Worm (Caenorhabditis elegans): Measurements from ENCODE around the gene exc-14.
A peak's percentile ranks its signal among the peaks of the same experiment; 100 is the strongest.

Gene exc-14

ce11 chrV:5031764-5032163, 14.2 kb downstream of the exc-14 start:
- no peak for TF ChIP-seq hlh-4 (tag; optimal IDR thresholded peaks at IDR 0.05)
- TF ChIP-seq skn-1 (tag; optimal IDR thresholded peaks at IDR 0.05), result peak; percentile 3
- TF ChIP-seq nhr-85 (tag), result no peak

DNA sequence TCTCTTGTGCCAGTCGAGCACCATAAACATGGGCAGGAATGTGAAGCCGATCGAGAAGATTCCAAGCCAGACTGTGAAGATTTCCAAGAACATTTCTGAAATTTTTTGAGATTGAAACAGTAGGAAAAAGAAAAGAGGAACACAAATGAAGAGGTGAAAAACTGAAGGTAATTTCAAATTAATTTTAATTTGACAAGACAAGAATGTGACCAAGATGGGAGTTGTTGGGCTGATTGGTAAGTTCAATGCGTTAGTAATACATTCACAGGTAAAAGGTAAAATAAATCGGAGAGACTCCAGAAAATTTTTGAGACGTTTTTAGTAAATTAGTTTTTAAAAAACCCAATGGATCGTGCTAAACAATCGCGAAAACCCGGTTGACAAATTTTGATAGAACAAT, 15.3 kb downstream of the exc-14 start, which contains the start of gene swt-7:
TSS of gene swt-7 (minus strand) at position 101 of the 400 bp plus-strand sequence.
- TF ChIP-seq efl-3 (GFP tag; optimal IDR thresholded peaks at IDR 0.05) (no peak), unc-62 (GFP tag; optimal IDR thresholded peaks at IDR 0.05) (no peak), ces-1 (GFP tag; optimal IDR thresholded peaks at IDR 0.05) (no peak), nhr-85 (tag) (no peak), mef-2 (tag; optimal IDR thresholded peaks at IDR 0.05) (no peak), nhr-12 (tag; optimal IDR thresholded peaks at IDR 0.05) (no peak), pqm-1 (tag; optimal IDR thresholded peaks at IDR 0.05) (no peak), unc-86 (tag; optimal IDR thresholded peaks at IDR 0.05) (no peak)

ce11 chrV:5030212-5030611, 15.8 kb downstream of the exc-14 start:
- TF ChIP-seq elt-2 (tag; optimal IDR thresholded peaks at IDR 0.05) (peak; percentile 66), sptf-1 (tag; optimal IDR thresholded peaks at IDR 0.05) (no peak), nhr-19 (GFP tag; conservative IDR thresholded peaks at IDR 0.05) (no peak), efl-1 (optimal IDR thresholded peaks at IDR 0.05) (no peak), efl-1 (GFP tag; optimal IDR thresholded peaks at IDR 0.05 in 1 of 2) (peak in 1 of 2 experiments; percentile 83), irx-1 (tag; optimal IDR thresholded peaks at IDR 0.05) (no peak), sox-4 (tag; optimal IDR thresholded peaks at IDR 0.05) (no peak), nhr-237 (tag; optimal IDR thresholded peaks at IDR 0.05) (no peak), ces-1 (GFP tag; optimal IDR thresholded peaks at IDR 0.05) (no peak), lin-14 (GFP tag; optimal IDR thresholded peaks at IDR 0.05) (peak; percentile 18), lir-3 (tag; optimal IDR thresholded peaks at IDR 0.05; ENCODE audit: poor library complexity) (no peak), hlh-17 (GFP tag; optimal IDR thresholded peaks at IDR 0.05; ENCODE audit: borderline replicate concordance) (no peak)

- TF ChIP-seq elt-2 (tag; optimal IDR thresholded peaks at IDR 0.05) (peak; percentile 79), blmp-1 (tag; optimal IDR thresholded peaks at IDR 0.05) (peak; percentile 50), nhr-84 (tag; optimal IDR thresholded peaks at IDR 0.05) (no peak), nhr-85 (tag) (peak; percentile 30), elt-3 (tag; optimal IDR thresholded peaks at IDR 0.05) (peak in 1 of 6 experiments; percentile 36), lin-13 (GFP tag; optimal IDR thresholded peaks at IDR 0.05) (no peak), mdl-1 (tag; optimal IDR thresholded peaks at IDR 0.05) (peak in 1 of 2 experiments; percentile 33), lin-14 (GFP tag; optimal IDR thresholded peaks at IDR 0.05) (peak; percentile 33), pqm-1 (tag; optimal IDR thresholded peaks at IDR 0.05) (peak; percentile 63), lin-35 (GFP tag; optimal IDR thresholded peaks at IDR 0.05) (peak in 1 of 2 experiments; percentile 10), C34B4.2 (tag; optimal IDR thresholded peaks at IDR 0.05) (no peak)
These were observed 18.4 kb downstream of the exc-14 start, which contains the start of gene cpt-4 for ce11 chrV:5027640-5028039. TSS of gene cpt-4 (minus strand) at chrV:5027723.

- no peak for TF ChIP-seq ztf-11 (tag; optimal IDR thresholded peaks at IDR 0.05)
- TF ChIP-seq nhr-20 (tag; optimal IDR thresholded peaks at IDR 0.05), result no peak
- TF ChIP-seq nhr-90 (tag; optimal IDR thresholded peaks at IDR 0.05; ENCODE audit: poor library complexity), result no peak
- peak; percentile 72 for TF ChIP-seq elt-2 (tag; optimal IDR thresholded peaks at IDR 0.05)
- no peak for TF ChIP-seq fkh-8 (tag; optimal IDR thresholded peaks at IDR 0.05)
- TF ChIP-seq blmp-1 (tag; optimal IDR thresholded peaks at IDR 0.05), result peak; percentile 47
- TF ChIP-seq lin-14 (GFP tag; optimal IDR thresholded peaks at IDR 0.05), result peak; percentile 11
- no peak for TF ChIP-seq xbp-1 (tag; optimal IDR thresholded peaks at IDR 0.05)
These were observed 19.6 kb downstream of the exc-14 start for ce11 chrV:5026438-5026837.

DNA sequence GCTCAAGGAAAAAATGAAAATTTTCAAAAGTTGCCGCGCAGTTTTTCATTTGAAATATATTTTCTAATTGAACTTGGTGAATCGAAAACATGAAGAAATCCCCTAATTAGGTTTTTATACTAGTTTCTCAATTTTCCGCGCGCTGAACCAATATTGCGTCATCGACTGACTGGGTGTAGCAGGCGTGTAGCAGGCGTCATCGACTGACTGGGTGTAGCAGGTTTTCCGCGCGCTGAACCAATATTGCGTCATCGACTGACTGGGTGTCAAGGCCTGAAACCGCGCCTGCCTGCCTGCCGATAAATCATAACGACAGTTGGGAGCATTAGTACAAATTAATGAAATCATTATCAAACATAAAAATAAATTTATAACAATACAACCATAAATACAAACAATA, 22.6 kb downstream of the exc-14 start:
- TF ChIP-seq dpl-1 (GFP tag; optimal IDR thresholded peaks at IDR 0.05) (no peak), tbx-2 (tag; optimal IDR thresholded peaks at IDR 0.05) (no peak), sox-4 (tag; optimal IDR thresholded peaks at IDR 0.05) (no peak), tlp-1 (tag; optimal IDR thresholded peaks at IDR 0.05) (no peak), fkh-8 (tag; optimal IDR thresholded peaks at IDR 0.05) (no peak), jun-1 (tag; optimal IDR thresholded peaks at IDR 0.05) (no peak), unc-86 (tag; optimal IDR thresholded peaks at IDR 0.05) (no peak), ama-1 (optimal IDR thresholded peaks at IDR 0.05) (no peak), C04F5.9 (tag; optimal IDR thresholded peaks at IDR 0.05) (no peak), nhr-77 (tag; optimal IDR thresholded peaks at IDR 0.05) (no peak), nhr-19 (GFP tag; conservative IDR thresholded peaks at IDR 0.05) (no peak), ztf-11 (tag; optimal IDR thresholded peaks at IDR 0.05) (no peak), pqm-1 (tag; optimal IDR thresholded peaks at IDR 0.05) (no peak), lin-13 (GFP tag; optimal IDR thresholded peaks at IDR 0.05) (no peak), lsy-2 (tag; optimal IDR thresholded peaks at IDR 0.05) (no peak), sptf-1 (tag; optimal IDR thresholded peaks at IDR 0.05) (no peak), hpl-2 (GFP tag; optimal IDR thresholded peaks at IDR 0.05) (no peak)
